Fruit fly (Drosophila melanogaster) ovary, adult (tissue): ENCODE measurements around the gene cindr.

Experiments used
- CG17801 ChIP-seq: fragments of 200-800 bp; optimal IDR thresholded peaks from 2 replicates; lab custom pipeline; 2019; ENCODE audit warnings: missing biosample characterization, mild to moderate bottlenecking, missing genetic modification characterization, moderate library complexity; ENCODE audit not compliant: partially characterized antibody

cindr gene

dm6 chr3R:30808346-30809286 lies at the start of gene cindr:
TSS of gene cindr (plus strand) at chr3R:30808617.
- TF ChIP-seq CG17801: peak; percentile 70

dm6 chr3R:30758725-30759714 lies 49.4 kb upstream of the cindr start:
- no peak for TF ChIP-seq CG17801

- TF ChIP-seq CG17801: no peak
These were observed 47.3 kb upstream of the cindr start for dm6 chr3R:30761140-30761539.

dm6 chr3R:30762230-30762629 lies 46.2 kb upstream of the cindr start:
- TF ChIP-seq CG17801: no peak

- TF ChIP-seq CG17801: no peak
These were observed 44.3 kb upstream of the cindr start for dm6 chr3R:30764121-30764520.

dm6 chr3R:30765306-30766033 lies 42.9 kb upstream of the cindr start, which contains the start of gene zfh1:
TSS of gene zfh1 (plus strand) at chr3R:30765926.
- no peak for TF ChIP-seq CG17801

- no peak for TF ChIP-seq CG17801
These were observed 41.4 kb upstream of the cindr start for dm6 chr3R:30766922-30767504.

dm6 chr3R:30767556-30767955 lies 40.9 kb upstream of the cindr start:
- no peak for TF ChIP-seq CG17801

dm6 chr3R:30770069-30770633 lies 38.3 kb upstream of the cindr start:
- no peak for TF ChIP-seq CG17801

- no peak for TF ChIP-seq CG17801
These were observed 37.7 kb upstream of the cindr start for dm6 chr3R:30770709-30771108.

- no peak for TF ChIP-seq CG17801
These were observed 35.5 kb upstream of the cindr start for dm6 chr3R:30772779-30773546.

dm6 chr3R:30775249-30775648 lies 33.2 kb upstream of the cindr start:
- no peak for TF ChIP-seq CG17801

- no peak for TF ChIP-seq CG17801
These were observed 32.5 kb upstream of the cindr start for dm6 chr3R:30775933-30776332.

- no peak for TF ChIP-seq CG17801
These were observed 29.2 kb upstream of the cindr start for dm6 chr3R:30779257-30779656.

- no peak for TF ChIP-seq CG17801
These were observed 28.0 kb upstream of the cindr start for dm6 chr3R:30780451-30780850.
